Fruit fly (Drosophila melanogaster): ENCODE measurements around the gene Tengl2.

Gene Tengl2

DNA sequence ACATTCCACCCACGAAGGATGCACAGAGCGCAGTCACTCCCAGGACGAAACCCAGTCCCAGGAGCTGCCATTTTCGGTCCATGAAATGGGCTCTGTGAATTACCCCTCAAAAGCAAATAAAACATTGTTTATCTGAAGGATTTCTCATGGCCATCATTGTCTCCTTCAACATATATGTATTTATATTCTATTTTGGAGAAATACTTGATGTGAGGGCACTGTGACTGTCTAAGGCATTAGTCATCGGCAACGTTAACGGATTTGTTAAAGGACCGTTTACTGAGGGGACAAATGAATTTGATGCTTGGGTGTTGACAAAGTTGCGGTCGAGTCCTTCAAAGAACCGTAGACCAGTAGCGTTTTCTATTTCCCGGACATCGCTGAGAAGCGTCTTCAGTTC lies at the start of gene Tengl2:
Gene Tengl2 (minus strand): TSS at position 101 of the 400 bp plus-strand sequence.
- no peak for TF ChIP-seq CG34406 (GFP tag; optimal IDR thresholded peaks at IDR 0.05)
- TF ChIP-seq achi (GFP tag; optimal IDR thresholded peaks at IDR 0.05), result no peak
- TF ChIP-seq Sox15 (GFP tag; optimal IDR thresholded peaks at IDR 0.05), result no peak
- no peak for TF ChIP-seq CG4318 (GFP tag; optimal IDR thresholded peaks at IDR 0.05)
- TF ChIP-seq Sox14 (GFP tag; optimal IDR thresholded peaks at IDR 0.05), result no peak

- TF ChIP-seq Gug (GFP tag; IDR thresholded peaks at IDR 0.05), result no peak
- TF ChIP-seq CG4318 (GFP tag; optimal IDR thresholded peaks at IDR 0.05), result no peak
- no peak for TF ChIP-seq OdsH (GFP tag; optimal IDR thresholded peaks at IDR 0.05)
- no peak for TF ChIP-seq achi (GFP tag; optimal IDR thresholded peaks at IDR 0.05)
- no peak for TF ChIP-seq svp (GFP tag)
- no peak for TF ChIP-seq fkh (GFP tag; optimal IDR thresholded peaks at IDR 0.05)
- TF ChIP-seq Hr4 (GFP tag; optimal IDR thresholded peaks at IDR 0.05), result no peak
- no peak for TF ChIP-seq CG8119 (GFP tag; IDR thresholded peaks at IDR 0.05)
- TF ChIP-seq CG3919 (GFP tag; optimal IDR thresholded peaks at IDR 0.05), result no peak
- no peak for TF ChIP-seq CG11902 (GFP tag; optimal IDR thresholded peaks at IDR 0.05)
- no peak for TF ChIP-seq Smox (GFP tag; optimal IDR thresholded peaks at IDR 0.05)
- no peak for TF ChIP-seq Sox14 (GFP tag; optimal IDR thresholded peaks at IDR 0.05)
- no peak for TF ChIP-seq Sox102F (GFP tag; optimal IDR thresholded peaks at IDR 0.05)
- no peak for TF ChIP-seq Hr38 (GFP tag; optimal IDR thresholded peaks at IDR 0.05)
- TF ChIP-seq CG16779 (tag; optimal IDR thresholded peaks at IDR 0.05), result no peak
- TF ChIP-seq CG34406 (GFP tag; optimal IDR thresholded peaks at IDR 0.05), result no peak
- no peak for TF ChIP-seq CG15336 (GFP tag; IDR thresholded peaks at IDR 0.05)
- no peak for TF ChIP-seq salr (GFP tag; optimal IDR thresholded peaks at IDR 0.05)
- TF ChIP-seq CG31627 (GFP tag; optimal IDR thresholded peaks at IDR 0.05), result no peak
- no peak for TF ChIP-seq CG11294 (GFP tag; IDR thresholded peaks at IDR 0.05)
These were observed 48.6 kb upstream of the Tengl2 start, which contains the start of gene CG42658 for dm6 chr2L:2287807-2288206. Gene CG42658, minus strand, starts transcription at chr2L:2287907.

DNA sequence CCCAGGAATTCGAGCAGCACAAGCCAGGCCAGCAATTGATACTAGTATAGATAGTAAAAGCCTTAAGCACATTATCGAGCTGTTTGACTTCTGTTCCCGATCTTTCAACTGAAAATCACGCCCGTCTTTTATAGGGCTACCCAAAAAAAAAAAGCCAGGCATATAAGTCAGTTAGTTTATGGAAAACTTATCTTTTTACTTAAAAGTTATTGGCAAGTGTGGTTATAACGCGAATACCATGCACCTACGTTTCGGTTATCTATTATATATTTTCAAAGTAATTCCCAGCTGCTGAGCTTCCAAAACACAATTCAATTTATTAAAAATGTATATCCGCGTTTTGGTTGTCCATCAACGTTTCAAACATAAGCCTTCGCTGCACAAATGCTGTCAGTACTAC lies 47.6 kb upstream of the Tengl2 start, which contains the start of gene CG31681:
Gene CG31681 (minus strand): TSS at position 101 of the 400 bp plus-strand sequence.
- TF ChIP-seq CG3919 (GFP tag; optimal IDR thresholded peaks at IDR 0.05), result no peak
- no peak for TF ChIP-seq Ets96B (tag; optimal IDR thresholded peaks at IDR 0.05)
- no peak for TF ChIP-seq CG6276 (GFP tag; optimal IDR thresholded peaks at IDR 0.05)
- no peak for TF ChIP-seq fd85E (GFP tag; optimal IDR thresholded peaks at IDR 0.05)
- TF ChIP-seq CG16779 (tag; optimal IDR thresholded peaks at IDR 0.05), result no peak
- TF ChIP-seq CG11294 (GFP tag; IDR thresholded peaks at IDR 0.05), result no peak
- no peak for TF ChIP-seq dsx (GFP tag; optimal IDR thresholded peaks at IDR 0.05; ENCODE audit: poor library complexity, severe bottlenecking)
- TF ChIP-seq Gug (GFP tag; IDR thresholded peaks at IDR 0.05), result no peak

dm6 chr2L:2284863-2285262 lies 45.7 kb upstream of the Tengl2 start, which contains the start of gene CG4271:
Gene CG4271, plus strand, starts transcription at chr2L:2285163.
- no peak for TF ChIP-seq Met (GFP tag; optimal IDR thresholded peaks at IDR 0.05)
- no peak for TF ChIP-seq net (GFP tag; optimal IDR thresholded peaks at IDR 0.05)
- no peak for TF ChIP-seq eg (GFP tag; IDR thresholded peaks at IDR 0.05)
- no peak for TF ChIP-seq fd85E (GFP tag; optimal IDR thresholded peaks at IDR 0.05)
- TF ChIP-seq fd59A (GFP tag; optimal IDR thresholded peaks at IDR 0.05), result no peak
- TF ChIP-seq ss (GFP tag; optimal IDR thresholded peaks at IDR 0.05), result no peak
- TF ChIP-seq CG1621 (tag; optimal IDR thresholded peaks at IDR 0.05), result no peak
- TF ChIP-seq Hr38 (GFP tag; optimal IDR thresholded peaks at IDR 0.05), result no peak
- TF ChIP-seq CG3032 (tag; optimal IDR thresholded peaks at IDR 0.05), result no peak
- no peak for TF ChIP-seq CG6808 (GFP tag; optimal IDR thresholded peaks at IDR 0.05)
- no peak for TF ChIP-seq CG6854 (GFP tag; optimal IDR thresholded peaks at IDR 0.05)
- TF ChIP-seq CG3919 (GFP tag; optimal IDR thresholded peaks at IDR 0.05), result no peak
- no peak for TF ChIP-seq CG31627 (GFP tag; optimal IDR thresholded peaks at IDR 0.05)
- no peak for TF ChIP-seq CG11294 (GFP tag; IDR thresholded peaks at IDR 0.05)
- no peak for TF ChIP-seq CG8119 (GFP tag; IDR thresholded peaks at IDR 0.05)
- TF ChIP-seq dsx (GFP tag; optimal IDR thresholded peaks at IDR 0.05; ENCODE audit: poor library complexity, severe bottlenecking), result no peak
- no peak for TF ChIP-seq CG6276 (GFP tag; optimal IDR thresholded peaks at IDR 0.05)
- TF ChIP-seq dac (GFP tag; optimal IDR thresholded peaks at IDR 0.05), result no peak
- TF ChIP-seq fkh (GFP tag; optimal IDR thresholded peaks at IDR 0.05), result no peak

Data from whole organism, prepupa.